Worm (Caenorhabditis elegans) whole organism, L1 larva: Measurements from ENCODE around the gene gst-33.

Experiments
- ceh-82 ChIP-seq, 3 experiments: fragments of 150-350 bp in 1 of 3; sonication (generic microtip) in 2 of 3; optimal IDR thresholded peaks; 2 replicates each; lab custom pipeline; 2014 to 2017; ENCODE audit warnings: missing biosample characterization in 3 of 3, missing genetic modification characterization in 3 of 3
- efl-3 ChIP-seq: fragments of 200-800 bp; sonication (Bioruptor generic); optimal IDR thresholded peaks from 2 replicates; lab custom pipeline; 2018; ENCODE audit warnings: mild to moderate bottlenecking, missing genetic modification characterization, missing compliant biosample characterization
- fkh-4 ChIP-seq: sonication (generic microtip); optimal IDR thresholded peaks from 2 replicates; lab custom pipeline; 2016; ENCODE audit warnings: missing compliant biosample characterization, missing genetic modification characterization, borderline replicate concordance
- jun-1 ChIP-seq: fragments of 150-350 bp; optimal IDR thresholded peaks from 2 replicates; lab custom pipeline; 2014; ENCODE audit warnings: missing biosample characterization, missing genetic modification reagents, missing genetic modification characterization
- lin-35 ChIP-seq, 2 experiments: fragments of 150-350 bp; optimal IDR thresholded peaks; 2 replicates each; lab custom pipeline; 2014; ENCODE audit warnings: missing biosample characterization in 2 of 2, missing genetic modification characterization in 2 of 2, missing genetic modification reagents in 2 of 2
- lin-39 ChIP-seq: fragments of 150-350 bp; optimal IDR thresholded peaks from 2 replicates; lab custom pipeline; 2014; ENCODE audit warnings: missing biosample characterization, missing genetic modification reagents, missing genetic modification characterization
- nhr-77 ChIP-seq: fragments of 150-350 bp; optimal IDR thresholded peaks from 2 replicates; lab custom pipeline; 2014; ENCODE audit warnings: missing biosample characterization, missing genetic modification characterization
- nhr-85 ChIP-seq: sonication (generic microtip); peaks from one replicate; lab custom pipeline; 2016; ENCODE audit warnings: missing genetic modification characterization, inconsistent platforms, missing compliant biosample characterization
- nhr-90 ChIP-seq: sonication (generic microtip); optimal IDR thresholded peaks from 2 replicates; lab custom pipeline; 2016; ENCODE audit warnings: mild to moderate bottlenecking, missing genetic modification characterization, missing compliant biosample characterization; ENCODE audit not compliant: poor library complexity
- ztf-4 ChIP-seq: fragments of 150-350 bp; optimal IDR thresholded peaks from 2 replicates; lab custom pipeline; 2014; ENCODE audit warnings: missing biosample characterization, missing genetic modification characterization

- TF ChIP-seq ztf-4 (tag; lab: Kevin White, UChicago) (no peak), nhr-90 (tag; lab: Kevin White, UChicago) (no peak), ceh-82 (tag; optimal IDR thresholded peaks at IDR 0.05; lab: Kevin White, UChicago) (no peak), fkh-4 (no peak), nhr-85 (tag; lab: Kevin White, UChicago) (no peak), efl-3 (GFP tag; lab: Kevin White, UChicago) (no peak), nhr-77 (tag; lab: Kevin White, UChicago) (no peak), lin-39 (tag; lab: Kevin White, UChicago) (no peak), jun-1 (tag; lab: Kevin White, UChicago) (no peak), lin-35 (GFP tag; optimal IDR thresholded peaks at IDR 0.05; lab: Kevin White, UChicago) (no peak)
These were observed 28.5 kb upstream of the gst-33 start, which contains the start of gene C07G3.15 for ce11 chrV:3496880-3497279.
